Fruit fly (Drosophila melanogaster): ENCODE measurements around the gene CG5958.
A peak's percentile ranks its signal among the peaks of the same experiment; 100 is the strongest.

CG5958 gene

DNA sequence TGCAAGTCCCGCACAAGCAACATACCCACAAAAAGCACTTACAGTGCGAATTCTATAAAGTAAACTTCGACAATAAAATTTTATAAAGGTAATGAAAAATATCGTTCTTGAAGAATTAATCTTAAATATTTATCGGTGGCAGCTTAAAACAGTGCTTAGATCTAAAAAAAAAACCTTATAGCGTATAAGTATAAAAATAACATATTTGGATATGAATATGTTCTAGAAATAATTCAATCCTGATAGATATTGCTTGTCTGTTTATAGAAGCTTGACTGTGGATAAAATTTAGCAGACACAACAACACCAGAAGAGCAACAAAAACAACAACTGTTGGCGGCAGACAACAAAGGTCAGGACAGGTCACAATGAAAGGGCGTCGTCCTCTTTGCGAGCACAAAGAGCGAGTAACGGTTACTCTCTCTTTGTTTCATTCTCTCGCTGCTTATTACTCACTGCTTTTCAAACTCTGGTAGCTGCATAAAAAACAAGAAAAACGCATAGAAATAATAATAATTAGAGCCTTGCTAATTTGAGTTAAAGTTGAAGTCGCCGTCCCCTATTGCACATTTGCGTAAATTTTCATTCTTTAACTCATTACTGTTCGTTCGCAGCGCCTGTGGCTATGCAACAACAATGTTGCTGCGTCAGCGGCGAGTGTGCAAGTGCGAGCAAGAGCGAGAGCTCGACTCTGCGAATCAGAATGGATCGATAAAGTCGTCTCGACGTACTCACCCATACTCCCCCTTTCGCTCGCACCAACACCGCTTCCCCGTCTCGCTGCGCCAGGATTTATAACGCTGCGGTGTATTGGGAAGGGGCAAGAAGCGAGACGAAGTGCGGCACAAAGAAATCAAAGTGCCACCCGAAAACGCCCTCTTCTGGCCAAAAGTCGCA, 13.7 kb downstream of the CG5958 start (continued):
- peak; percentile 96 for TF ChIP-seq CG8290 (GFP tag; optimal IDR thresholded peaks at IDR 0.05)
- TF ChIP-seq CG8290 (tag; optimal IDR thresholded peaks at IDR 0.05): peak; percentile 41 to 69
- no peak for TF ChIP-seq CG6689 (GFP tag; IDR thresholded peaks at IDR 0.05)
- TF ChIP-seq sc (optimal IDR thresholded peaks at IDR 0.05): no peak
- no peak for TF ChIP-seq sc (GFP tag; optimal IDR thresholded peaks at IDR 0.05)
- TF ChIP-seq CG2199 (GFP tag; IDR thresholded peaks at IDR 0.05): 0 out of 3 replicates have a peak, but pooled peaks have one; percentile 26
- TF ChIP-seq Hey (tag; optimal IDR thresholded peaks at IDR 0.05): no peak
- no peak for TF ChIP-seq aop (GFP tag; IDR thresholded peaks at IDR 0.05)
- no peak for TF ChIP-seq CG12104 (GFP tag; optimal IDR thresholded peaks at IDR 0.05)
- TF ChIP-seq ci (GFP tag; IDR thresholded peaks at IDR 0.05): 0 out of 3 replicates have a peak, but pooled peaks have one; percentile 50
- 0 out of 2 replicates have a peak, but pooled peaks have one; percentile 34 for TF ChIP-seq Ptx1 (GFP tag; IDR thresholded peaks at IDR 0.05)
- peak; percentile 17 for TF ChIP-seq Ssrp (tag; optimal IDR thresholded peaks at IDR 0.05)
- no peak for TF ChIP-seq trh (GFP tag; optimal IDR thresholded peaks at IDR 0.05)
- no peak for TF ChIP-seq ap (GFP tag; IDR thresholded peaks at IDR 0.05)
- peak; percentile 11; the same call in 1 of the 2 replicates for TF ChIP-seq lmd (GFP tag; IDR thresholded peaks at IDR 0.05)
- TF ChIP-seq CG10462 (GFP tag; optimal IDR thresholded peaks at IDR 0.05): no peak
- TF ChIP-seq Max (GFP tag; optimal IDR thresholded peaks at IDR 0.05): no peak
- TF ChIP-seq Dip3 (GFP tag; optimal IDR thresholded peaks at IDR 0.05): peak; percentile 7
- no peak for TF ChIP-seq ems (GFP tag; optimal IDR thresholded peaks at IDR 0.05)
- TF ChIP-seq CG10147 (GFP tag; optimal IDR thresholded peaks at IDR 0.05): no peak
- TF ChIP-seq CG32767 (GFP tag; IDR thresholded peaks at IDR 0.05): no peak
- 0 out of 2 replicates have a peak, but pooled peaks have one; percentile 35 for TF ChIP-seq slbo (GFP tag; IDR thresholded peaks at IDR 0.05)
- no peak for TF ChIP-seq slp2 (GFP tag; optimal IDR thresholded peaks at IDR 0.05)
- no peak for TF ChIP-seq Doc2 (GFP tag; IDR thresholded peaks at IDR 0.05)
- no peak for TF ChIP-seq CG7987 (GFP tag; optimal IDR thresholded peaks at IDR 0.05)
- TF ChIP-seq gro (GFP tag; optimal IDR thresholded peaks at IDR 0.05): no peak
- peak; percentile 17 for TF ChIP-seq CG12391 (tag; optimal IDR thresholded peaks at IDR 0.05)
- TF ChIP-seq CG12942 (GFP tag; optimal IDR thresholded peaks at IDR 0.05): no peak
- TF ChIP-seq Awh (GFP tag; IDR thresholded peaks at IDR 0.05): no peak
- no peak for TF ChIP-seq Oli (tag; optimal IDR thresholded peaks at IDR 0.05)
- no peak for TF ChIP-seq CG8765 (GFP tag; IDR thresholded peaks at IDR 0.05)
- TF ChIP-seq exex (tag; optimal IDR thresholded peaks at IDR 0.05): no peak
- TF ChIP-seq CG32772 (GFP tag; IDR thresholded peaks at IDR 0.05): no peak
- no peak for TF ChIP-seq Gsc (GFP tag; IDR thresholded peaks at IDR 0.05)
- no peak for TF ChIP-seq CG15073 (GFP tag; optimal IDR thresholded peaks at IDR 0.05)
- TF ChIP-seq Dip2 (GFP tag; IDR thresholded peaks at IDR 0.05): no peak
- no peak for TF ChIP-seq Scr (GFP tag; IDR thresholded peaks at IDR 0.05; ENCODE audit: partially characterized antibody)
- no peak for TF ChIP-seq Chrac-16 (GFP tag; optimal IDR thresholded peaks at IDR 0.05)
- TF ChIP-seq CG16863 (GFP tag; optimal IDR thresholded peaks at IDR 0.05): no peak
- peak; percentile 54; the same call in 1 of the 2 replicates for TF ChIP-seq Drgx (GFP tag; IDR thresholded peaks at IDR 0.05)
- TF ChIP-seq Bteb2 (GFP tag; optimal IDR thresholded peaks at IDR 0.05): no peak
- TF ChIP-seq BEAF-32 (GFP tag; optimal IDR thresholded peaks at IDR 0.05): no peak
- no peak for TF ChIP-seq insv (GFP tag; optimal IDR thresholded peaks at IDR 0.05)
- TF ChIP-seq CG17568 (GFP tag; optimal IDR thresholded peaks at IDR 0.05): no peak
- no peak for TF ChIP-seq CG15011 (GFP tag; optimal IDR thresholded peaks at IDR 0.05)
- no peak for TF ChIP-seq fd96Cb (tag; optimal IDR thresholded peaks at IDR 0.05)
- TF ChIP-seq Hsf (GFP tag; optimal IDR thresholded peaks at IDR 0.05): no peak
